Worm (Caenorhabditis elegans): ENCODE results near the gene pde-2.

DNA sequence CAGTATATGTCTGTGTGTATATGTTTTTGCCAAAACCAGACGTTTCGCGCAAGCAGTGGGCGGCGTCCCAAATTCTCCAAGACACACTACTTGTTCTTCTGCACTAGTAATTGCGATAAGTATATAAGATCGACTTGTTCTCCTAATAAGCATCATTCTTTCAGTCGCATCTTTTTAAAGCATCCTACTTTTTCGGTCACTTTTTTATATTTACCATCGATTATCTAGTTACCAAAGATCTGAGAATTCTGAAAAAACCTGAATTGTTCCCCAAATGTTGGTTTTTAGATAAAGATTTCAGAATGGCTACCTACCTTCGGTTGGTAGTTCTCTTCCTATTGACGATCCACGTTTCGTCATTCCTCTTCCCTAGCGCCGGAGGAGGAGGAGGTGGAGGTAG is 19.7 kb downstream of the pde-2 start, which contains the start of gene grl-25:
- TF ChIP-seq akir-1 (GFP tag; optimal IDR thresholded peaks at IDR 0.05) (no peak), lsl-1 (GFP tag; optimal IDR thresholded peaks at IDR 0.05) (no peak), T07F8.4 (tag; optimal IDR thresholded peaks at IDR 0.05) (no peak), snpc-4 (GFP tag; optimal IDR thresholded peaks at IDR 0.05) (no peak), snpc-4 (tag; optimal IDR thresholded peaks at IDR 0.05) (no peak), ztf-3 (GFP tag; optimal IDR thresholded peaks at IDR 0.05) (no peak)

Measured in whole organism, young adult.